Worm (Caenorhabditis elegans): Measurements from ENCODE around the gene Y75B8A.31.

DNA sequence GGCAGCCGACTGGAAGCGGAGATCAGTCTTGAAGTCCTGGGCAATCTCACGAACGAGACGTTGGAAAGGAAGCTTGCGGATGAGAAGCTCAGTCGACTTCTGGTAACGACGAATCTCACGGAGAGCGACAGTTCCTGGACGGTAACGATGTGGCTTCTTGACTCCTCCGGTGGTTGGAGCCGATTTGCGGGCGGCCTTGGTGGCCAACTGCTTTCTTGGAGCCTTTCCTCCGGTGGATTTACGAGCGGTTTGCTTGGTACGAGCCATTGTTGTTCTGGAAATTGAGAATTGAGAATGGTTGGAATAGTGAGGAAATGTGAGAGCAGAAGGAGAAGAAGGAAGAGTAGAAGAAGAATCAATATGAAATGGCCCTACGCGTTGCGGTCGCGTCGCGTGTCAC lies 16.4 kb downstream of the Y75B8A.31 start:
- TF ChIP-seq pag-3 (tag; optimal IDR thresholded peaks at IDR 0.05; ENCODE audit: borderline replicate concordance) (no peak), unc-55 (GFP tag; optimal IDR thresholded peaks at IDR 0.05) (no peak), nhr-11 (tag; optimal IDR thresholded peaks at IDR 0.05) (no peak), C08G9.2 (tag; optimal IDR thresholded peaks at IDR 0.05) (no peak), K02D7.2 (tag; optimal IDR thresholded peaks at IDR 0.05) (no peak), elt-4 (tag; optimal IDR thresholded peaks at IDR 0.05) (no peak), dve-1 (tag; optimal IDR thresholded peaks at IDR 0.05) (no peak), nhr-232 (tag; optimal IDR thresholded peaks at IDR 0.05) (no peak), pha-4 (tag; optimal IDR thresholded peaks at IDR 0.05) (no peak), ceh-2 (tag; optimal IDR thresholded peaks at IDR 0.05) (no peak)
